Fruit fly (Drosophila melanogaster): ENCODE data around the gene CG3281.

CG3281 gene

DNA sequence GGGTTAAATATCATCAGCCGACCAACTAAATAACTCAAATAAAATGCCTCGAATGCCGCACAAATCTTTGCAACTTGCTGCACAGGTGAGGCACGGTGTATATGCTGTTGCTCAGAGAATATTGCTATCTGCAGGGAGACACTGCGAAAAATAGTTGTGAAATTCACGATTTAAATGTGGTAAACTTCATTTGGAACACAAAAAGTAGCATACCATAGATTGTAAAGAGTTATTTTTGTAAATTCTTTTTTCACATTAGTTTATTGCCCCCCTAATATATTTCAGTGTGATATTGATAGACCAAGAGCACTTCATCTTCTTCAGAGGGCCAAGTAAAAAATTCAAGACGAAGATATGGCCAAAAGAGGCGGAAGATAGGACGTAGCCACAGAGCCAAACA, 42.0 kb downstream of the CG3281 start (continued):
- TF ChIP-seq chif (GFP tag; optimal IDR thresholded peaks at IDR 0.05) (peak in 1 of 2 experiments; percentile 7), Abd-B (GFP tag; optimal IDR thresholded peaks at IDR 0.05) (no peak), CG12391 (tag; optimal IDR thresholded peaks at IDR 0.05) (no peak), CG17328 (GFP tag; IDR thresholded peaks at IDR 0.05) (peak; percentile 23; the same call in 1 of the 2 replicates), Tbp (GFP tag; optimal IDR thresholded peaks at IDR 0.05) (no peak), nom (GFP tag; optimal IDR thresholded peaks at IDR 0.05) (peak; percentile 40), lbe (GFP tag; optimal IDR thresholded peaks at IDR 0.05) (no peak), CG1233 (GFP tag; optimal IDR thresholded peaks at IDR 0.05) (no peak), crol (GFP tag; IDR thresholded peaks at IDR 0.05) (peak; percentile 49; the same call in 1 of the 2 replicates), sr (GFP tag; IDR thresholded peaks at IDR 0.05) (no peak), trem (tag; optimal IDR thresholded peaks at IDR 0.05) (no peak), CG8944 (GFP tag; optimal IDR thresholded peaks at IDR 0.05) (no peak), Blimp-1 (GFP tag; optimal IDR thresholded peaks at IDR 0.05) (no peak), ken (GFP tag; IDR thresholded peaks at IDR 0.05) (0 out of 3 replicates have a peak, but pooled peaks have one; percentile 31), CG32772 (GFP tag; IDR thresholded peaks at IDR 0.05) (0 out of 2 replicates have a peak, but pooled peaks have one; percentile 23), CG11504 (tag; optimal IDR thresholded peaks at IDR 0.05) (no peak), B-H1 (GFP tag; IDR thresholded peaks at IDR 0.05) (peak; percentile 50; the same call in 2 of the 3 replicates), Dek (tag; optimal IDR thresholded peaks at IDR 0.05) (no peak), CG10543 (GFP tag; optimal IDR thresholded peaks at IDR 0.05) (no peak), Rfx (GFP tag; IDR thresholded peaks at IDR 0.05) (peak; percentile 48; the same call in 1 of the 2 replicates), knrl (GFP tag; IDR thresholded peaks at IDR 0.05; ENCODE audit: partially characterized antibody) (no peak), pan (optimal IDR thresholded peaks at IDR 0.05) (no peak), pan (GFP tag; optimal IDR thresholded peaks at IDR 0.05 in 1 of 2, IDR thresholded peaks at IDR 0.05 in 1 of 2) (peak in 1 of 2 experiments; percentile 55), klu (GFP tag; IDR thresholded peaks at IDR 0.05) (no peak), sisA (GFP tag; IDR thresholded peaks at IDR 0.05) (peak; percentile 43), Vsx1 (GFP tag; optimal IDR thresholded peaks at IDR 0.05) (no peak), maf-S (GFP tag; optimal IDR thresholded peaks at IDR 0.05) (no peak), esg (GFP tag; conservative IDR thresholded peaks at IDR 0.05) (0 out of 2 replicates have a peak, but pooled peaks have one; percentile 12)
